Fruit fly (Drosophila melanogaster): ENCODE data around the gene ImpL2.

Gene ImpL2

dm6 chr3L:4232724-4233367, 3.1 kb downstream of the ImpL2 start (continued):
- TF ChIP-seq dpn (GFP tag; optimal IDR thresholded peaks at IDR 0.05) (peak in 1 of 2 experiments; percentile 16), tx (GFP tag; optimal IDR thresholded peaks at IDR 0.05) (no peak), sens (GFP tag) (peak; percentile 70), CG10267 (tag; optimal IDR thresholded peaks at IDR 0.05) (peak; percentile 5), D (optimal IDR thresholded peaks at IDR 0.05) (no peak), D (GFP tag; optimal IDR thresholded peaks at IDR 0.05) (peak; percentile 14), CG17361 (GFP tag; IDR thresholded peaks at IDR 0.05) (peak; percentile 57; the same call in 2 of the 3 replicates), Nf-YA (GFP tag; IDR thresholded peaks at IDR 0.05) (no peak), CG9817 (tag; optimal IDR thresholded peaks at IDR 0.05) (peak; percentile 12), H15 (GFP tag; IDR thresholded peaks at IDR 0.05) (no peak), CG10209 (GFP tag; optimal IDR thresholded peaks at IDR 0.05) (peak; percentile 21), CG43689 (GFP tag; IDR thresholded peaks at IDR 0.05) (no peak), Ssrp (tag; optimal IDR thresholded peaks at IDR 0.05) (peak; percentile 26), dmrt99B (tag; optimal IDR thresholded peaks at IDR 0.05) (peak; percentile 44), fd3F (GFP tag; optimal IDR thresholded peaks at IDR 0.05) (no peak), CG18619 (GFP tag; optimal IDR thresholded peaks at IDR 0.05) (peak; percentile 10), CG12071 (GFP tag; optimal IDR thresholded peaks at IDR 0.05) (peak; percentile 6), Neu2 (GFP tag; optimal IDR thresholded peaks at IDR 0.05; ENCODE audit: borderline replicate concordance) (no peak)

- TF ChIP-seq Deaf1 (tag; optimal IDR thresholded peaks at IDR 0.05) (peak; percentile 43), CG5180 (GFP tag; optimal IDR thresholded peaks at IDR 0.05) (peak; percentile 32), vvl (GFP tag; IDR thresholded peaks at IDR 0.05) (peak; percentile 53; the same call in 1 of the 2 replicates), kni (GFP tag; optimal IDR thresholded peaks at IDR 0.05) (peak; percentile 97), fd102C (GFP tag; optimal IDR thresholded peaks at IDR 0.05) (no peak), bbx (GFP tag; IDR thresholded peaks at IDR 0.05; ENCODE audit: partially characterized antibody) (0 out of 2 replicates have a peak, but pooled peaks have one; percentile 23), chm (GFP tag; IDR thresholded peaks at IDR 0.05) (0 out of 2 replicates have a peak, but pooled peaks have one; percentile 18), chinmo (GFP tag; IDR thresholded peaks at IDR 0.05; ENCODE audit: partially characterized antibody) (peak; percentile 72; the same call in 1 of the 4 replicates), HLHmδ (GFP tag; optimal IDR thresholded peaks at IDR 0.05) (peak; percentile 53), CG12219 (GFP tag; optimal IDR thresholded peaks at IDR 0.05) (no peak), tll (GFP tag; optimal IDR thresholded peaks at IDR 0.05) (peak in 1 of 2 experiments; percentile 88), Rfx (GFP tag; IDR thresholded peaks at IDR 0.05) (no peak), gcm (GFP tag; optimal IDR thresholded peaks at IDR 0.05) (peak; percentile 56), CG12155 (GFP tag; optimal IDR thresholded peaks at IDR 0.05) (no peak), Nf-YC (tag; optimal IDR thresholded peaks at IDR 0.05) (peak; percentile 3), CG6813 (GFP tag; optimal IDR thresholded peaks at IDR 0.05) (peak; percentile 28), CG10321 (GFP tag; IDR thresholded peaks at IDR 0.05) (no peak), dati (GFP tag; IDR thresholded peaks at IDR 0.05) (no peak), zf30C (GFP tag; optimal IDR thresholded peaks at IDR 0.05) (peak; percentile 39), zfh1 (GFP tag; IDR thresholded peaks at IDR 0.05) (no peak), Doc3 (GFP tag; IDR thresholded peaks at IDR 0.05; ENCODE audit: partially characterized antibody) (no peak), ci (GFP tag; IDR thresholded peaks at IDR 0.05) (peak; percentile 56; the same call in 1 of the 3 replicates), NK7.1 (GFP tag; optimal IDR thresholded peaks at IDR 0.05) (no peak), Nf-YB (GFP tag; optimal IDR thresholded peaks at IDR 0.05) (peak; percentile 62), CG12769 (tag; optimal IDR thresholded peaks at IDR 0.05) (peak; percentile 8), grn (GFP tag; optimal IDR thresholded peaks at IDR 0.05) (peak; percentile 24), peb (GFP tag; IDR thresholded peaks at IDR 0.05) (peak; percentile 30; the same call in 1 of the 2 replicates), kay (GFP tag; optimal IDR thresholded peaks at IDR 0.05) (peak; percentile 71), CG1832 (GFP tag; optimal IDR thresholded peaks at IDR 0.05) (peak; percentile 33), zen (tag; optimal IDR thresholded peaks at IDR 0.05) (peak; percentile 9), dan (GFP tag; IDR thresholded peaks at IDR 0.05) (no peak)
Observed at dm6 chr3L:4232227-4232626, 3.7 kb downstream of the ImpL2 start.

Measured in whole organism, embryonic.